Fruit fly (Drosophila melanogaster) whole organism, embryonic: ENCODE measurements around the gene mad2.

Experiments used
- CG10543 ChIP-seq: fragments of 200-800 bp; sonication (Bioruptor generic); optimal IDR thresholded peaks from 3 replicates; lab custom pipeline; 2017; ENCODE audit warnings: missing biosample characterization, mild to moderate bottlenecking, missing genetic modification characterization, moderate library complexity
- CG10565 ChIP-seq: fragments of 200-800 bp; sonication (Bioruptor generic); optimal IDR thresholded peaks from 3 replicates; lab custom pipeline; 2016; ENCODE audit warnings: missing biosample characterization, mild to moderate bottlenecking, missing genetic modification characterization
- CG11696 ChIP-seq: fragments of 200-800 bp; sonication (Bioruptor generic); IDR thresholded peaks from 2 replicates; pipeline ENCODE4 v1.3.6; 2022; ENCODE audit warnings: missing biosample characterization, missing genetic modification characterization
- CG13424 ChIP-seq: fragments of 200-800 bp; sonication (Bioruptor generic); optimal IDR thresholded peaks from 2 replicates; lab custom pipeline; 2019; ENCODE audit warnings: missing biosample characterization, mild to moderate bottlenecking, missing genetic modification characterization, moderate library complexity
- CG13894 ChIP-seq: fragments of 200-800 bp; sonication (Bioruptor generic); optimal IDR thresholded peaks from 3 replicates; lab custom pipeline; 2018; ENCODE audit warnings: missing biosample characterization, mild to moderate bottlenecking, missing genetic modification characterization, moderate library complexity
- CG15011 ChIP-seq: fragments of 200-800 bp; sonication (Bioruptor generic); optimal IDR thresholded peaks from 3 replicates; lab custom pipeline; 2018; ENCODE audit warnings: missing biosample characterization, mild to moderate bottlenecking, missing genetic modification characterization
- CG15073 ChIP-seq: fragments of 200-800 bp; sonication (Bioruptor generic); optimal IDR thresholded peaks from 2 replicates; lab custom pipeline; 2016; ENCODE audit warnings: missing biosample characterization, missing genetic modification characterization
- CG15269 ChIP-seq: fragments of 200-800 bp; sonication (Bioruptor generic); optimal IDR thresholded peaks from 2 replicates; lab custom pipeline; 2018; ENCODE audit warnings: missing biosample characterization, mild to moderate bottlenecking, missing genetic modification characterization, moderate library complexity
- CG1603 ChIP-seq: fragments of 200-800 bp; sonication (Bioruptor generic); optimal IDR thresholded peaks from 2 replicates; lab custom pipeline; 2019; ENCODE audit warnings: missing biosample characterization, mild to moderate bottlenecking, missing genetic modification characterization, moderate library complexity
- CG18262 ChIP-seq: fragments of 200-800 bp; optimal IDR thresholded peaks from 3 replicates; lab custom pipeline; 2019; ENCODE audit warnings: missing biosample characterization, mild to moderate bottlenecking, missing genetic modification characterization, moderate library complexity
- CG18619 ChIP-seq: fragments of 200-800 bp; sonication (Bioruptor generic); optimal IDR thresholded peaks from 3 replicates; lab custom pipeline; 2017; ENCODE audit warnings: missing biosample characterization, mild to moderate bottlenecking, missing genetic modification characterization
- CG2120 ChIP-seq: fragments of 200-800 bp; sonication (Bioruptor generic); optimal IDR thresholded peaks from 3 replicates; lab custom pipeline; 2016; ENCODE audit warnings: missing biosample characterization, missing genetic modification characterization
- CG3847 ChIP-seq: fragments of 200-800 bp; sonication (Bioruptor generic); IDR thresholded peaks from 2 replicates; pipeline ENCODE4 v1.3.6; 2022; ENCODE audit warnings: missing biosample characterization, missing genetic modification characterization
- CG4730 ChIP-seq: fragments of 200-800 bp; sonication (Bioruptor generic); IDR thresholded peaks from 2 replicates; pipeline ENCODE4 v1.3.6; 2022; ENCODE audit warnings: missing biosample characterization, missing genetic modification characterization
- CG5245 ChIP-seq: fragments of 200-800 bp; sonication (Bioruptor generic); optimal IDR thresholded peaks from 3 replicates; lab custom pipeline; 2016; ENCODE audit warnings: missing biosample characterization, missing genetic modification characterization
- CG6765 ChIP-seq: fragments of 200-800 bp; sonication (Bioruptor generic); optimal IDR thresholded peaks from 3 replicates; lab custom pipeline; 2017; ENCODE audit warnings: missing biosample characterization, mild to moderate bottlenecking, missing genetic modification characterization
- CG8944 ChIP-seq: fragments of 200-800 bp; sonication (Bioruptor generic); optimal IDR thresholded peaks from 3 replicates; lab custom pipeline; 2016; ENCODE audit warnings: missing biosample characterization, missing genetic modification characterization
- CrebB ChIP-seq: fragments of 200-800 bp; sonication (Bioruptor generic); optimal IDR thresholded peaks from 3 replicates; lab custom pipeline; 2018; ENCODE audit warnings: missing biosample characterization, mild to moderate bottlenecking, missing genetic modification characterization
- Dfd ChIP-seq, 2 experiments: fragments of >200 bp; optimal IDR thresholded peaks; 2 replicates each; lab custom pipeline; 2017; ENCODE audit warnings: missing biosample characterization in 2 of 2, missing genetic modification characterization in 2 of 2
- Dp ChIP-seq: fragments of 200-800 bp; sonication (Bioruptor generic); optimal IDR thresholded peaks from 2 replicates; lab custom pipeline; 2018; ENCODE audit warnings: missing biosample characterization, mild to moderate bottlenecking, missing genetic modification characterization, moderate library complexity
- Gug ChIP-seq: fragments of 200-800 bp; sonication (Bioruptor generic); IDR thresholded peaks from 4 replicates; pipeline ENCODE4 v1.3.6; 2022; ENCODE audit warnings: missing biosample characterization, missing genetic modification characterization
- HLH4C ChIP-seq: fragments of 200-800 bp; sonication (Bioruptor generic); IDR thresholded peaks from 3 replicates; pipeline ENCODE4 v1.3.6; 2022; ENCODE audit warnings: missing biosample characterization, missing genetic modification characterization; ENCODE audit not compliant: partially characterized antibody
- Jarid2 ChIP-seq: fragments of 200-800 bp; sonication (Bioruptor generic); optimal IDR thresholded peaks from 3 replicates; lab custom pipeline; 2017; ENCODE audit warnings: mild to moderate bottlenecking, missing biosample characterization, missing genetic modification reagents, missing genetic modification characterization
- Meics ChIP-seq: fragments of 200-800 bp; sonication (Bioruptor generic); optimal IDR thresholded peaks from 2 replicates; lab custom pipeline; 2017; ENCODE audit warnings: missing biosample characterization, mild to moderate bottlenecking, missing genetic modification characterization
- Myb ChIP-seq: fragments of 200-800 bp; sonication (Bioruptor generic); optimal IDR thresholded peaks from 2 replicates; lab custom pipeline; 2016; ENCODE audit warnings: missing biosample characterization, missing genetic modification characterization
- Nf-YC ChIP-seq: fragments of 200-800 bp; optimal IDR thresholded peaks from 3 replicates; lab custom pipeline; 2019; ENCODE audit warnings: missing biosample characterization, mild to moderate bottlenecking, missing genetic modification characterization, moderate library complexity
- Poxn ChIP-seq: fragments of 200-800 bp; sonication (Bioruptor generic); IDR thresholded peaks from 2 replicates; pipeline ENCODE4 v1.3.6; 2022; ENCODE audit warnings: missing biosample characterization, missing genetic modification characterization
- Rfx ChIP-seq: fragments of 200-800 bp; sonication (Bioruptor generic); IDR thresholded peaks from 2 replicates; pipeline ENCODE4 v1.3.6; 2022; ENCODE audit warnings: missing biosample characterization, missing genetic modification characterization
- Sin3A ChIP-seq: fragments of >200 bp; optimal IDR thresholded peaks from 2 replicates; lab custom pipeline; 2018
- Spps ChIP-seq: fragments of 200-800 bp; sonication (Bioruptor generic); optimal IDR thresholded peaks from 2 replicates; lab custom pipeline; 2018; ENCODE audit warnings: missing biosample characterization, mild to moderate bottlenecking, missing genetic modification characterization
- ara ChIP-seq: fragments of 200-800 bp; sonication (Bioruptor generic); IDR thresholded peaks from 2 replicates; pipeline ENCODE4 v1.3.6; 2022; ENCODE audit warnings: missing biosample characterization, missing genetic modification characterization
- ash1 ChIP-seq: fragments of 200-800 bp; sonication (Bioruptor generic); optimal IDR thresholded peaks from 2 replicates; lab custom pipeline; 2018; ENCODE audit warnings: missing biosample characterization, mild to moderate bottlenecking, missing genetic modification characterization
- chinmo ChIP-seq: fragments of 200-800 bp; sonication (Bioruptor generic); IDR thresholded peaks from 4 replicates; pipeline ENCODE4 v1.3.6; 2022; ENCODE audit warnings: missing biosample characterization, missing genetic modification characterization; ENCODE audit not compliant: partially characterized antibody
- crc ChIP-seq: fragments of 200-800 bp; sonication (Bioruptor generic); optimal IDR thresholded peaks from 2 replicates; lab custom pipeline; 2016; ENCODE audit warnings: missing biosample characterization, missing genetic modification characterization
- dmrt11E ChIP-seq: fragments of 200-800 bp; sonication (Bioruptor generic); optimal IDR thresholded peaks from 3 replicates; lab custom pipeline; 2018; ENCODE audit warnings: missing biosample characterization, mild to moderate bottlenecking, missing genetic modification characterization, moderate library complexity
- dysf ChIP-seq: fragments of 200-800 bp; sonication (Bioruptor generic); IDR thresholded peaks from 3 replicates; pipeline ENCODE4 v1.3.6; 2022; ENCODE audit warnings: missing biosample characterization, missing genetic modification characterization
- hth ChIP-seq: fragments of >200 bp; optimal IDR thresholded peaks from 2 replicates; lab custom pipeline; 2017; ENCODE audit warnings: inconsistent platforms
- jigr1 ChIP-seq: fragments of 200-800 bp; sonication (Bioruptor generic); IDR thresholded peaks from 3 replicates; pipeline ENCODE4 v1.3.6; 2022; ENCODE audit warnings: missing biosample characterization, missing genetic modification characterization
- lola ChIP-seq, 3 experiments: fragments of >200 bp in 2 of 3; fragments of 200-800 bp in 1 of 3; sonication (Bioruptor generic) in 1 of 3; optimal IDR thresholded peaks; 2 replicates each; lab custom pipeline; 2017 to 2019; ENCODE audit warnings: missing biosample characterization in 3 of 3, missing genetic modification characterization in 3 of 3, mild to moderate bottlenecking in 1 of 3, moderate library complexity in 1 of 3
- nmo ChIP-seq: fragments of 200-800 bp; sonication (Bioruptor generic); optimal IDR thresholded peaks from 2 replicates; lab custom pipeline; 2018; ENCODE audit warnings: missing biosample characterization, mild to moderate bottlenecking, missing genetic modification characterization, moderate library complexity
- pho ChIP-seq: fragments of 200-800 bp; sonication (Bioruptor generic); optimal IDR thresholded peaks from 2 replicates; lab custom pipeline; 2016; ENCODE audit warnings: missing biosample characterization, missing genetic modification characterization
- sd ChIP-seq: fragments of 200-800 bp; sonication (Bioruptor generic); optimal IDR thresholded peaks from 3 replicates; lab custom pipeline; 2018; ENCODE audit warnings: missing biosample characterization, mild to moderate bottlenecking, missing genetic modification characterization, moderate library complexity
- sim ChIP-seq: fragments of 200-800 bp; sonication (Bioruptor generic); IDR thresholded peaks from 2 replicates; pipeline ENCODE4 v1.3.6; 2022; ENCODE audit warnings: missing biosample characterization, missing genetic modification characterization
- slp2 ChIP-seq: fragments of 200-800 bp; sonication (Bioruptor generic); optimal IDR thresholded peaks from 2 replicates; lab custom pipeline; 2016; ENCODE audit warnings: missing biosample characterization, missing genetic modification characterization
- toy ChIP-seq: fragments of 200-800 bp; sonication (Bioruptor generic); IDR thresholded peaks from 2 replicates; pipeline ENCODE4 v1.3.6; 2022; ENCODE audit warnings: missing biosample characterization, missing genetic modification characterization
- vfl ChIP-seq: fragments of 200-800 bp; sonication (Bioruptor generic); optimal IDR thresholded peaks from 2 replicates; lab custom pipeline; 2016; ENCODE audit warnings: missing biosample characterization, missing genetic modification characterization
- wek ChIP-seq: fragments of 200-800 bp; sonication (Bioruptor generic); optimal IDR thresholded peaks from 3 replicates; lab custom pipeline; 2018; ENCODE audit warnings: missing biosample characterization, mild to moderate bottlenecking, missing genetic modification characterization, moderate library complexity
- zf30C ChIP-seq: fragments of 200-800 bp; sonication (Bioruptor generic); optimal IDR thresholded peaks from 3 replicates; lab custom pipeline; 2018; ENCODE audit warnings: missing biosample characterization, mild to moderate bottlenecking, missing genetic modification characterization
- zfh2 ChIP-seq: fragments of 200-800 bp; sonication (Bioruptor generic); optimal IDR thresholded peaks from 2 replicates; lab custom pipeline; 2016; ENCODE audit warnings: missing biosample characterization, missing genetic modification characterization

mad2 gene

DNA sequence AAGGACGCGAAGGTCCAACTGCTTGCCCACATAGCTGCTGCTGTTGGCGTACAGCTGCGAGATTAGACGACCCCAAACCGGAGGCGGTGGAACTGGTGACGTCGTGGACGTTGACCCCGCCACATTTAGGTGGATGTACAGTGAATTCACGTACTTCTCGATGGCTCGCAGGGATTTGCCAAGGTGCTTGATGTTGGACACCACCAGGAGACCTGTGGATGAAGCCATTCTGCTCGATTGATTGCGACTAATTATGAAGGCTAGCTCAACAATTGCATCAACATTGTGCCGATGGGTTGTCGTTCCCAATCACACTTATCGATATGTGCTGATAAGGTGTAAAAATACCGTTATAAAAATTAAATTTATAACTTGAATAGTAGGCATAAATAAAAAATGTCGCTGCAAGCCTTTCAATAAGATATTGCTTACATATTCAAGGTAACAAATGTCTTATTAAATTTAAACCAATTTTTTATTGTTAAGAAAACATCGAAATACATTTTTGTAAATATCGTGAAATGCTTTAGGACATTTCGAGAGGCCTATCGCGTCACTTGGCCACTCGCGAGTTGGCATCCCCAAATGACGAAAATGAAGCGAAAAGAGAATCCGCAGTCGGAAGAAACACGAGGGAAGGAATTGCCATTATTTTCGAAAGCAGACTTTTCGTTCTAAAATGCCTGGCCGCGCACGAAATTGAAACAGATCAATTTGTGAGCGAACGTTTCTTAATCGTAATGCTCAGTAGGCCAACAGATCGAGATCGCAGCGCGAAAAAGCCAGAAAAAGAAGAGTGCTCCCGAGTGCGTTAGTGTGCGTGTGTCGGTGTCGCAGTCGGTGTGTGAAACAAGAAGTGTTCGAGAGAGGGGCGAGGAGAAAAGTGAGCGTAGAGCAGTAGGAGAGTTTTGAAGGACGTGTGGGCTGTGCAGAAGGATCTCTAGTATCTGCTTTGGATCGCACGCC, 44.1 kb downstream of the mad2 start, which contains the start of the genes Ppat-Dpck and scny (continued):
- TF ChIP-seq Rfx (GFP tag; lab: Robert Waterston, UW), result 0 out of 2 replicates have a peak, but pooled peaks have one; percentile 24
- no peak for TF ChIP-seq CG13424 (tag; lab: Kevin White, UChicago)
- TF ChIP-seq dysf (GFP tag; lab: Robert Waterston, UW), result no peak
- TF ChIP-seq CG5245, result no peak
- TF ChIP-seq Sin3A (lab: Kevin White, UChicago), result peak; percentile 89
- TF ChIP-seq Spps (tag; lab: Kevin White, UChicago), result peak; percentile 28
- no peak for TF ChIP-seq sd (tag; lab: Kevin White, UChicago)
- peak; percentile 88 for TF ChIP-seq HLH4C (GFP tag; lab: Robert Waterston, UW)
- peak; percentile 8 for TF ChIP-seq zfh2 (GFP tag; lab: Kevin White, UChicago)
- no peak for TF ChIP-seq sim
- TF ChIP-seq CG15073 (GFP tag; lab: Kevin White, UChicago), result no peak
- TF ChIP-seq CG18262 (tag; lab: Kevin White, UChicago), result peak; percentile 31
- no peak for TF ChIP-seq CG18619
- TF ChIP-seq Dp (GFP tag; lab: Kevin White, UChicago), result peak; percentile 19
- no peak for TF ChIP-seq Dfd (GFP tag; optimal IDR thresholded peaks at IDR 0.05; lab: Kevin White, UChicago)
- peak; percentile 49 for TF ChIP-seq Nf-YC (tag; lab: Kevin White, UChicago)
- TF ChIP-seq vfl (GFP tag; lab: Kevin White, UChicago), result peak; percentile 44
- TF ChIP-seq wek, result peak; percentile 21
- TF ChIP-seq Poxn (GFP tag; lab: Robert Waterston, UW), result no peak
- TF ChIP-seq zf30C, result no peak
- peak; percentile 71 for TF ChIP-seq Myb (GFP tag; lab: Kevin White, UChicago)
- TF ChIP-seq jigr1, result no peak; the same call in 2 of the 3 replicates
- TF ChIP-seq CG6765, result no peak
- peak; percentile 77; the same call in 2 of the 4 replicates for TF ChIP-seq chinmo (GFP tag; lab: Robert Waterston, UW)
- no peak for TF ChIP-seq CG13894 (tag; lab: Kevin White, UChicago)
- TF ChIP-seq ash1 (GFP tag; lab: Kevin White, UChicago), result no peak
- TF ChIP-seq CG1603 (tag; lab: Kevin White, UChicago), result no peak
- TF ChIP-seq ara (GFP tag; lab: Robert Waterston, UW), result no peak
- no peak for TF ChIP-seq CG8944 (GFP tag; lab: Kevin White, UChicago)
- no peak for TF ChIP-seq slp2 (GFP tag; lab: Kevin White, UChicago)
- TF ChIP-seq CrebB (tag; lab: Kevin White, UChicago), result no peak
- TF ChIP-seq hth, result no peak
- TF ChIP-seq dmrt11E (tag; lab: Kevin White, UChicago), result peak; percentile 8
- TF ChIP-seq crc (GFP tag; lab: Kevin White, UChicago), result no peak
- no peak for TF ChIP-seq CG11696 (GFP tag; lab: Robert Waterston, UW)
- no peak for TF ChIP-seq Jarid2 (GFP tag; lab: Kevin White, UChicago)
- no peak for TF ChIP-seq CG10565 (GFP tag; lab: Kevin White, UChicago)
- TF ChIP-seq toy (GFP tag; lab: Robert Waterston, UW), result no peak
- peak in 1 of 3 experiments; percentile 23 for TF ChIP-seq lola (GFP tag; optimal IDR thresholded peaks at IDR 0.05; lab: Kevin White, UChicago)
- no peak for TF ChIP-seq Meics (GFP tag; lab: Kevin White, UChicago)
- no peak for TF ChIP-seq CG15269 (tag; lab: Kevin White, UChicago)
- peak; percentile 68 for TF ChIP-seq nmo
- TF ChIP-seq CG10543 (GFP tag; lab: Kevin White, UChicago), result peak; percentile 65
- peak; percentile 27 for TF ChIP-seq CG2120 (GFP tag; lab: Kevin White, UChicago)
- TF ChIP-seq Gug (GFP tag; lab: Robert Waterston, UW), result no peak
- TF ChIP-seq CG15011 (GFP tag; lab: Kevin White, UChicago), result no peak
- TF ChIP-seq pho, result peak; percentile 21
- TF ChIP-seq CG3847 (GFP tag; lab: Robert Waterston, UW), result peak; percentile 55
- no peak for TF ChIP-seq CG4730 (GFP tag; lab: Robert Waterston, UW)
